Worm (Caenorhabditis elegans) whole organism, L2 larva: ENCODE data around the gene ZK1240.9.

Experiments
- lsy-2 ChIP-seq, 2 experiments: fragments of 150-350 bp in 1 of 2; sonication (generic microtip) in 1 of 2; optimal IDR thresholded peaks; 2 replicates each; lab custom pipeline; 2014 to 2017; ENCODE audit warnings: missing biosample characterization in 2 of 2, missing genetic modification characterization in 2 of 2
- ztf-11 ChIP-seq: sonication (generic microtip); optimal IDR thresholded peaks from 2 replicates; lab custom pipeline; 2017; ENCODE audit warnings: missing biosample characterization, missing genetic modification characterization

DNA sequence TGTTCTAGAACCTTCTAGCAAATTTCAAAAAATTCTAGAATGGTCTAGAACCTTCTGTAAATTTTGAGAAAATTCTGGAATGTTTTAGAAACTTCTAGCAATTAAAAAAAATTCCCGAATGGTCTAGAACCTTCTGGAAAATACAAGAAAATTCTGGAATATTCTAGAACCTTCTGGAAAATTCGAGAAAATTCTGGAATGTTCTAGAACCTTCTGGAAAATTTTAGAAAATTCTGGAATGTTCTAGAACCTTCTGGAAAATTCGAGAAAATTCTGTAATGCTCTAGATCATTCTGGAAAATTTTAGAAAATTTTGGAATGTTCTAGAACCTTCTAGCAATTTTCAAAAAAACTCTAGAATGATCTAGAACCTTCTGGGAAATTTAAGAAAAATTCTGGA lies 12.5 kb downstream of the ZK1240.9 start:
- TF ChIP-seq lsy-2 (tag; optimal IDR thresholded peaks at IDR 0.05; lab: Kevin White, UChicago) (no peak), ztf-11 (tag; lab: Kevin White, UChicago) (no peak)
